Fruit fly (Drosophila melanogaster): ENCODE results near the gene CG7600.

The CG7600 gene

DNA sequence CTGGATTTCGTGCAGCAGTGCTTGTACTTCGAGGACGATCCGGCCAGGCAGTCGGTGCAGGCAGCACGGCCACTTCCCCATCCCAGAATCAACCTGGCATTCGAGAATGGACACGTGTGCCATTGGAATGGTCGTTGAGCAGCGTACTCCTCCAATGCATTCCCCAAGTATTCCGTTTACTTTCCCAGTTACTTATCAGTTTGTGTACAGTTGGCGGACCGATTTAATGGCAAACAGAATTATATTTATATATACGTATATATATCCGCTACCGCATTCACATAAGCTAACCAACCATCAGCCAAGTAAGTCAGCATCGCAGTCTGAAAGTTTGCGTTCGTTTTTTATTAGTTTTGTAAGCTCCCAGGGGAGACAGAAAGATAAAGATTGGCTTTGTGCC, 3.1 kb downstream of the CG7600 start:
- TF ChIP-seq sob (GFP tag; IDR thresholded peaks at IDR 0.05) (0 out of 2 replicates have a peak, but pooled peaks have one; percentile 4), CG8924 (tag; optimal IDR thresholded peaks at IDR 0.05) (no peak), nau (GFP tag; optimal IDR thresholded peaks at IDR 0.05) (no peak), Ravus (GFP tag; IDR thresholded peaks at IDR 0.05) (no peak), insv (GFP tag; optimal IDR thresholded peaks at IDR 0.05) (no peak), gsb (GFP tag; IDR thresholded peaks at IDR 0.05) (no peak), slp2 (GFP tag; optimal IDR thresholded peaks at IDR 0.05) (no peak), luna (GFP tag; optimal IDR thresholded peaks at IDR 0.05) (no peak), nmo (GFP tag; optimal IDR thresholded peaks at IDR 0.05) (no peak), CG15696 (tag; optimal IDR thresholded peaks at IDR 0.05) (no peak), CG17361 (GFP tag; IDR thresholded peaks at IDR 0.05) (no peak), nom (GFP tag; optimal IDR thresholded peaks at IDR 0.05) (peak; percentile 75), CG6175 (GFP tag; IDR thresholded peaks at IDR 0.05) (peak; percentile 11; the same call in 1 of the 3 replicates), CG2120 (GFP tag; optimal IDR thresholded peaks at IDR 0.05) (no peak), CG15514 (GFP tag; optimal IDR thresholded peaks at IDR 0.05) (no peak)

DNA sequence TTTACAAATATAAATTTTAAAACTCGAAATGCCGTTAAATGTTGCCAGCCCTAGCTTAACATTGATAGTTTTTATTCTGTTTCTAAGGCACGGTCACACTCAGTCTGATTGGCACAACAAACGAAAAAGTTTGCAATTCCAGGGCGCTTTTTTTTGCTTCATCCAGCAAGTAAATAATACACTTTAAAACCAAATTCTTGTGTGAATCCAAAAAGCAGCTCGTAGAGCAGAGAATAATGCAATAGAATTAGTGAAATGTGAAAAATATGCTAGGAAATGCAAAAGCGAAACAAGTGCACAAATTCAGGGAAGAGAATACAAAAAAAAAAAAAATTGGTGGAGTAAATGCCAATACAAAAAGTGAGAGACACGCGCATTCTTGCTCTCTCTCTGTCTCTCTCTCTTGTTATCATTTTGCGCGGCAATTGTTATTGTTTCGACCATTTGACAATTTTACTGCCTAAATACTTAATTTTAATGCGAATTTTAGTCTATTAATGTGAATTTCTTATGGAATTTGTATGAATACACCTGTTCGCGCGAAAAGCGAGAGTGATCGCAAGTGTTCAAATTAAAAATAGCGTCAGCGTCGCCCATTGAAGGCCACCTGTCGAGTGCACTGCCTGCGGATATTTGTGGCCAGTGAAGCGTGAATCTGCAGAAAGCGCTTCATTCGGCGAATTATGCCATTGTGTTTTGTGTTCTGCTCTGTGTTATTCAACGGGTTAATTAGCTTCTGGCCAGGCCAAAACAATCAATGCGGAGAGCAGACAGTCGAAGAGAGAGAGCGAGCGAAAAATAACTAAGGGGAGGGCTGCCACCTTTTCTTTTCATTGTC, 4.0 kb downstream of the CG7600 start, which contains the start of gene CG42671:
TSS of gene CG42671 (plus strand) at position 100 of the 838 bp plus-strand sequence.
- TF ChIP-seq dati (GFP tag; IDR thresholded peaks at IDR 0.05) (no peak), ssp (GFP tag; IDR thresholded peaks at IDR 0.05) (no peak), Bgb (GFP tag; IDR thresholded peaks at IDR 0.05; ENCODE audit: partially characterized antibody) (0 out of 2 replicates have a peak, but pooled peaks have one; percentile 17), CG5953 (GFP tag; IDR thresholded peaks at IDR 0.05) (no peak), Dll (GFP tag; IDR thresholded peaks at IDR 0.05; ENCODE audit: partially characterized antibody) (peak; percentile 30; the same call in 1 of the 4 replicates), org-1 (GFP tag; optimal IDR thresholded peaks at IDR 0.05) (no peak), Dfd (GFP tag; optimal IDR thresholded peaks at IDR 0.05) (no peak), hbn (GFP tag; IDR thresholded peaks at IDR 0.05; ENCODE audit: partially characterized antibody) (0 out of 2 replicates have a peak, but pooled peaks have one; percentile 18), bsh (GFP tag; optimal IDR thresholded peaks at IDR 0.05) (peak in 1 of 2 experiments; percentile 44), lola (GFP tag; optimal IDR thresholded peaks at IDR 0.05) (no peak), zen2 (GFP tag; IDR thresholded peaks at IDR 0.05; ENCODE audit: partially characterized antibody) (no peak), dpn (GFP tag; optimal IDR thresholded peaks at IDR 0.05) (no peak), CG3726 (GFP tag; IDR thresholded peaks at IDR 0.05) (no peak), gsb (GFP tag; IDR thresholded peaks at IDR 0.05) (no peak), sob (GFP tag; IDR thresholded peaks at IDR 0.05) (peak; percentile 17; the same call in 1 of the 2 replicates), crp (GFP tag; optimal IDR thresholded peaks at IDR 0.05) (no peak), Pdp1 (GFP tag; optimal IDR thresholded peaks at IDR 0.05) (peak in 1 of 2 experiments; percentile 95), Oli (tag; optimal IDR thresholded peaks at IDR 0.05) (no peak), btn (GFP tag; optimal IDR thresholded peaks at IDR 0.05) (no peak), PHDP (tag; optimal IDR thresholded peaks at IDR 0.05) (peak; percentile 32), Rfx (GFP tag; IDR thresholded peaks at IDR 0.05) (0 out of 2 replicates have a peak, but pooled peaks have one; percentile 19), CG9797 (GFP tag; optimal IDR thresholded peaks at IDR 0.05) (peak; percentile 48), CG18599 (GFP tag; optimal IDR thresholded peaks at IDR 0.05) (no peak), crc (GFP tag; optimal IDR thresholded peaks at IDR 0.05) (no peak), HmgZ (tag; optimal IDR thresholded peaks at IDR 0.05) (no peak), CG13624 (GFP tag; optimal IDR thresholded peaks at IDR 0.05) (no peak), CG7745 (tag; optimal IDR thresholded peaks at IDR 0.05) (no peak), CG11723 (GFP tag; optimal IDR thresholded peaks at IDR 0.05) (no peak), CG13424 (tag; optimal IDR thresholded peaks at IDR 0.05) (peak; percentile 3), CG2678 (tag; optimal IDR thresholded peaks at IDR 0.05) (no peak), CG12659 (GFP tag; optimal IDR thresholded peaks at IDR 0.05) (peak; percentile 52), gsb-n (tag; optimal IDR thresholded peaks at IDR 0.05) (peak; percentile 10), CG7839 (tag; optimal IDR thresholded peaks at IDR 0.05) (peak; percentile 27)
